Worm (Caenorhabditis elegans): ENCODE results near the gene sru-48.
A peak's percentile ranks its signal among the peaks of the same experiment; 100 is the strongest.

sru-48 gene

ce11 chrX:5165037-5165436 is 14.9 kb upstream of the sru-48 start, which contains the start of gene mans-3:
Gene mans-3 (plus strand): TSS chrX:5165395.
- peak; percentile 73 for TF ChIP-seq lin-39 (tag; optimal IDR thresholded peaks at IDR 0.05)
- peak; percentile 90 for TF ChIP-seq nfya-1 (tag; optimal IDR thresholded peaks at IDR 0.05; ENCODE audit: insufficient read depth)
- no peak for TF ChIP-seq eor-1 (tag; optimal IDR thresholded peaks at IDR 0.05)
- peak; percentile 95 for TF ChIP-seq nhr-23 (tag; optimal IDR thresholded peaks at IDR 0.05)
- peak; percentile 78 for TF ChIP-seq fkh-10 (GFP tag; optimal IDR thresholded peaks at IDR 0.05)
- peak; percentile 21 for TF ChIP-seq egl-27 (tag; optimal IDR thresholded peaks at IDR 0.05)
- TF ChIP-seq ceh-9 (tag; optimal IDR thresholded peaks at IDR 0.05): no peak
- peak; percentile 58 for TF ChIP-seq unc-62 (GFP tag; optimal IDR thresholded peaks at IDR 0.05)
- TF ChIP-seq daf-12 (tag; optimal IDR thresholded peaks at IDR 0.05): no peak
- TF ChIP-seq sea-2 (GFP tag; optimal IDR thresholded peaks at IDR 0.05): no peak
- peak; percentile 52 for TF ChIP-seq pqm-1 (tag; optimal IDR thresholded peaks at IDR 0.05)
- TF ChIP-seq pha-4 (tag; optimal IDR thresholded peaks at IDR 0.05): peak; percentile 85
- no peak for TF ChIP-seq fkh-2 (tag; optimal IDR thresholded peaks at IDR 0.05)
- TF ChIP-seq hmg-11 (tag; optimal IDR thresholded peaks at IDR 0.05): peak; percentile 91
- TF ChIP-seq lin-15B (tag; optimal IDR thresholded peaks at IDR 0.05): peak; percentile 73
- TF ChIP-seq R02D3.7 (tag; optimal IDR thresholded peaks at IDR 0.05): peak; percentile 65
- peak; percentile 33 for TF ChIP-seq ceh-82 (tag; optimal IDR thresholded peaks at IDR 0.05)
- TF ChIP-seq lsy-12 (tag; optimal IDR thresholded peaks at IDR 0.05): peak; percentile 80
- no peak for TF ChIP-seq ZK546.5 (tag; optimal IDR thresholded peaks at IDR 0.05)
- no peak for TF ChIP-seq nhr-67 (tag; optimal IDR thresholded peaks at IDR 0.05)
- peak; percentile 53 for TF ChIP-seq fos-1 (tag; optimal IDR thresholded peaks at IDR 0.05)
- TF ChIP-seq nhr-12 (tag; optimal IDR thresholded peaks at IDR 0.05): no peak
- peak; percentile 26 for TF ChIP-seq ztf-4 (tag; optimal IDR thresholded peaks at IDR 0.05)
- TF ChIP-seq nhr-77 (tag; optimal IDR thresholded peaks at IDR 0.05): no peak
- no peak for TF ChIP-seq nhr-237 (tag; optimal IDR thresholded peaks at IDR 0.05)
- no peak for TF ChIP-seq ama-1 (optimal IDR thresholded peaks at IDR 0.05)
- no peak for TF ChIP-seq elt-3 (tag; optimal IDR thresholded peaks at IDR 0.05)
- TF ChIP-seq zag-1 (tag; optimal IDR thresholded peaks at IDR 0.05): no peak
- TF ChIP-seq tbx-2 (tag; optimal IDR thresholded peaks at IDR 0.05): peak; percentile 88
- peak; percentile 76 for TF ChIP-seq elt-2 (tag; optimal IDR thresholded peaks at IDR 0.05)
- no peak for TF ChIP-seq nhr-76 (tag; optimal IDR thresholded peaks at IDR 0.05)
- peak; percentile 21 for TF ChIP-seq nhr-11 (tag; optimal IDR thresholded peaks at IDR 0.05)
- peak; percentile 56 for TF ChIP-seq egl-5 (tag; optimal IDR thresholded peaks at IDR 0.05)
- TF ChIP-seq nhr-25 (tag; optimal IDR thresholded peaks at IDR 0.05): peak; percentile 76
- TF ChIP-seq snpc-4 (tag; optimal IDR thresholded peaks at IDR 0.05): peak; percentile 92
- TF ChIP-seq nhr-28 (tag; optimal IDR thresholded peaks at IDR 0.05): peak; percentile 51
- TF ChIP-seq nhr-43 (tag; optimal IDR thresholded peaks at IDR 0.05; ENCODE audit: poor library complexity, severe bottlenecking): peak; percentile 94
- no peak for TF ChIP-seq ztf-11 (tag; optimal IDR thresholded peaks at IDR 0.05)
- no peak for TF ChIP-seq ceh-16 (tag; optimal IDR thresholded peaks at IDR 0.05)
- peak; percentile 91 for TF ChIP-seq mdl-1 (tag; optimal IDR thresholded peaks at IDR 0.05)
- TF ChIP-seq ceh-28 (tag; optimal IDR thresholded peaks at IDR 0.05): peak; percentile 62
- peak; percentile 76 for TF ChIP-seq skn-1 (tag; optimal IDR thresholded peaks at IDR 0.05)
- no peak for TF ChIP-seq aly-2 (tag; optimal IDR thresholded peaks at IDR 0.05)
- TF ChIP-seq jun-1 (tag; optimal IDR thresholded peaks at IDR 0.05): peak; percentile 91
- TF ChIP-seq unc-39 (tag; optimal IDR thresholded peaks at IDR 0.05): no peak
- peak; percentile 19 for TF ChIP-seq elt-1 (tag; optimal IDR thresholded peaks at IDR 0.05)
- peak; percentile 93 for TF ChIP-seq mml-1 (tag; optimal IDR thresholded peaks at IDR 0.05)

- TF ChIP-seq nhr-43 (tag; optimal IDR thresholded peaks at IDR 0.05; ENCODE audit: poor library complexity, severe bottlenecking) (no peak), unc-62 (GFP tag; optimal IDR thresholded peaks at IDR 0.05) (no peak), elt-2 (tag; optimal IDR thresholded peaks at IDR 0.05) (no peak), fkh-10 (GFP tag; optimal IDR thresholded peaks at IDR 0.05) (no peak), elt-1 (tag; optimal IDR thresholded peaks at IDR 0.05) (no peak)
Observed at ce11 chrX:5168770-5169169, 11.2 kb upstream of the sru-48 start.
